Fruit fly (Drosophila melanogaster) whole organism: Measurements from ENCODE around the gene CG10793.

Source experiments
- CG8478 ChIP-seq: fragments of >200 bp; optimal IDR thresholded peaks from 2 replicates; lab custom pipeline; 2018; ENCODE audit warnings: inconsistent platforms
- Dll ChIP-seq: fragments of >200 bp; optimal IDR thresholded peaks from 2 replicates; lab custom pipeline; 2017
- EcR ChIP-seq, 2 experiments: fragments of >200 bp; optimal IDR thresholded peaks; 2 replicates each; lab custom pipeline; 2017; ENCODE audit warnings: missing biosample characterization in 2 of 2, missing genetic modification characterization in 2 of 2, missing genetic modification reagents in 2 of 2
- psq ChIP-seq: fragments of >200 bp; optimal IDR thresholded peaks from 2 replicates; lab custom pipeline; 2017

DNA sequence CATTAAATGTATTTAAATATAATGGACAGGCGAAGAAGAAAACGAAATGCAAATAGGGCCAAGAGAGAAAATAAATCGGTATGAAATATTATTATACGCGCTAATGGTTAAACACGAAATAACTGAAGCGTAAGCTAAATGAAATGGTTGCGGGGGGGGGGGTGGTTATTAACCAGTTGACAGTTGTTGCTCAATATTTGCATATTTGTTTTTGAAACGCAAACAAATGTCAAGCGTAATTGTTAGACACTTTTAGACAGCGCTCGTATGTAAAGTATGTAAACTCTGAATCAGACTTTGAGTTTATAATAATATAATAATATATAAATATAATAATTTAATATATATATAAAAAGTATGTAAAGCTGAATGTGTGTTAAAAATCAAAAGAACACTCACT lies 34.2 kb downstream of the CG10793 start:
- TF ChIP-seq Dll (lab: Kevin White, UChicago), result no peak
- no peak for TF ChIP-seq psq (lab: Kevin White, UChicago)
- no peak for TF ChIP-seq CG8478 (lab: Kevin White, UChicago)
- no peak for TF ChIP-seq EcR (GFP tag; optimal IDR thresholded peaks at IDR 0.05; lab: Kevin White, UChicago)
